Worm (Caenorhabditis elegans): Measurements from ENCODE around the gene cdh-3.

DNA sequence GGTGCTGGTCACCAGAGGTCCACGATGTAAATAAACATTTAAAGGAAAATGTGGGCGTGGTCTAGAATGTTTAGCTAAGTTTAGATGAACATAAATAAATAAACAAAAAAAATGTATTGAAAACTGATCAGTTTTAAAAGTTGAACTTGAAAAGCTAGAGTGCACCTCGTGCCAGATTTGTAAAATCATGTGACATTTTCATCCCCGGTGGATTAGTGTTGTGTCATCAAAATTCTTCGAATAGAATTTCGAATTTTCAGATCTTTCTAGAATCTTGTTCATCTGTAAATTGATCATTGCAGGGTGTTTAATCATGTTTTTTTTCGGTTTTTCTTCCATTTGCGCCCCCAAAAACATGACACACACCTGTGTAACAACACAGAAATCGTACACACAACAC, 27.7 kb downstream of the cdh-3 start:
- TF ChIP-seq ama-1 (optimal IDR thresholded peaks at IDR 0.05) (no peak), efl-1 (optimal IDR thresholded peaks at IDR 0.05) (no peak), efl-1 (GFP tag; optimal IDR thresholded peaks at IDR 0.05 in 1 of 2) (no peak), isw-1 (GFP tag; IDR thresholded peaks at IDR 0.05) (no peak), lin-35 (GFP tag; optimal IDR thresholded peaks at IDR 0.05) (no peak)

Data from whole organism, L1 larva.